Fruit fly (Drosophila melanogaster): ENCODE measurements around the gene Ref1.

DNA sequence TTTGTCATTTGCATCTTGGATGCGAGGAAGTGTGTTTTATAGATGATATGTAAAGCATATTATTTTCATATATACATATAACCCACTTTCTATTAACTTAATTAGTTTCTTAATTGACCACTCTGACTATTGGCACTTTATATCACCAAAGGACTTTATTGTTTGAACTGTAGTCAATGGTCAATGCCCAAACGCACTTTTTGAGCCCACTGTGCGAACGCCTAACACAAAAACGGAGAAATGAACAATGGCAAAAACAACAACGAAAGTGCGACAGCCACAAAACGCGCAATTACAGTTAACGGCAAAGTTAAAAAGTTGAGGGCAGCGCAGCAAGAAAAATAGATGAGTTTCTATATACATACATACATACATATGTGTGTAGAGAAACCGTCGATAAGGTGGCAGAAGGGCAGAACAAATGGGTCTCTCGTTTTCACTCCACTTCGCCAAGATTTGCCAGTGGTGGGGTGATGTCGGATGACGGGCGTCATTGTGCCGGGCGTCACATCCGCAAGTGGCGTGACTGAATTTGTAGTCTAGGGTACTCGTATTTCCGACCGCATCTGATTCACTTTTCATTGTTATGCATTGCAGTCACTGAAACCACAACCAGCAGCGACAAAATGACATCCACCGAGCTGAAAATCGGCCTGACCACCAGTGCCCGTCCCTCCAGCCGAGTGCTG lies 3.8 kb downstream of the Ref1 start:
- TF ChIP-seq CG34376 (GFP tag; optimal IDR thresholded peaks at IDR 0.05), result no peak
- TF ChIP-seq repo (GFP tag; optimal IDR thresholded peaks at IDR 0.05), result no peak
- TF ChIP-seq CoRest (tag; optimal IDR thresholded peaks at IDR 0.05), result no peak
- TF ChIP-seq CG10565 (GFP tag; optimal IDR thresholded peaks at IDR 0.05), result no peak

Data from whole organism, embryonic.